Worm (Caenorhabditis elegans) whole organism, young adult: ENCODE measurements around the gene C09H5.7.

Source experiments
- F22D6.2 ChIP-seq: sonication (generic microtip); optimal IDR thresholded peaks from 2 replicates; lab custom pipeline; 2016; ENCODE audit warnings: mild to moderate bottlenecking, missing genetic modification characterization, missing compliant biosample characterization
- F52B5.7 ChIP-seq: sonication (generic microtip); optimal IDR thresholded peaks from 2 replicates; lab custom pipeline; 2016; ENCODE audit warnings: mild to moderate bottlenecking, missing genetic modification characterization, missing compliant biosample characterization
- K11D2.4 ChIP-seq: fragments of 200-800 bp; sonication (Bioruptor generic); IDR thresholded peaks from 2 replicates; pipeline ENCODE4 v1.3.6; 2022; ENCODE audit warnings: missing genetic modification reagents, missing genetic modification characterization, missing compliant biosample characterization
- Y56A3A.18 ChIP-seq: fragments of 200-800 bp; sonication (Bioruptor generic); IDR thresholded peaks from 2 replicates; pipeline ENCODE4 v1.3.6; 2022; ENCODE audit warnings: missing genetic modification reagents, missing genetic modification characterization, missing compliant biosample characterization
- ama-1 ChIP-seq, 3 experiments: fragments of 150-350 bp in 1 of 3; sonication (generic microtip) in 2 of 3; optimal IDR thresholded peaks; 2 replicates each; lab custom pipeline; 2014 to 2018; ENCODE audit warnings: missing biosample characterization in 2 of 3, missing genetic modification characterization in 2 of 3, missing genetic modification reagents in 2 of 3
- bed-1 ChIP-seq: fragments of 200-800 bp; sonication (Bioruptor generic); IDR thresholded peaks from 2 replicates; pipeline ENCODE4 v1.3.6; 2022; ENCODE audit warnings: missing genetic modification reagents, missing genetic modification characterization, missing compliant biosample characterization
- ccch-3 ChIP-seq: fragments of 200-800 bp; sonication (Bioruptor generic); optimal IDR thresholded peaks from 2 replicates; lab custom pipeline; 2018; ENCODE audit warnings: mild to moderate bottlenecking, missing genetic modification characterization, missing compliant biosample characterization
- ceh-100 ChIP-seq: fragments of 200-800 bp; sonication (Bioruptor generic); IDR thresholded peaks from 2 replicates; pipeline ENCODE4 v1.3.6; 2022; ENCODE audit warnings: missing genetic modification reagents, missing genetic modification characterization, missing compliant biosample characterization
- ceh-27 ChIP-seq: fragments of 200-800 bp; sonication (Bioruptor generic); optimal IDR thresholded peaks from 2 replicates; lab custom pipeline; 2018; ENCODE audit warnings: mild to moderate bottlenecking, missing genetic modification characterization, moderate library complexity, missing compliant biosample characterization
- dox-1 ChIP-seq: fragments of 200-800 bp; sonication (Bioruptor generic); IDR thresholded peaks from 2 replicates; pipeline ENCODE4 v1.3.6; 2022; ENCODE audit warnings: missing genetic modification reagents, missing genetic modification characterization, missing compliant biosample characterization
- dpl-1 ChIP-seq: fragments of 150-350 bp; optimal IDR thresholded peaks from 2 replicates; lab custom pipeline; 2014; ENCODE audit warnings: missing biosample characterization, missing genetic modification reagents, missing genetic modification characterization
- egl-44 ChIP-seq: fragments of 200-800 bp; sonication (Bioruptor generic); IDR thresholded peaks from 2 replicates; pipeline ENCODE4 v1.3.6; 2022; ENCODE audit warnings: missing genetic modification reagents, missing genetic modification characterization, missing compliant biosample characterization
- egrh-3 ChIP-seq: fragments of 200-800 bp; sonication (Bioruptor generic); IDR thresholded peaks from 2 replicates; pipeline ENCODE4 v1.3.6; 2022; ENCODE audit warnings: missing genetic modification reagents, missing genetic modification characterization, missing compliant biosample characterization
- ekl-4 ChIP-seq: fragments of 200-800 bp; sonication (Bioruptor generic); IDR thresholded peaks from 2 replicates; pipeline ENCODE4 v1.3.6; 2022; ENCODE audit warnings: missing genetic modification reagents, missing genetic modification characterization, missing compliant biosample characterization
- ets-4 ChIP-seq: fragments of 200-800 bp; sonication (Bioruptor generic); optimal IDR thresholded peaks from 2 replicates; lab custom pipeline; 2018; ENCODE audit warnings: mild to moderate bottlenecking, missing genetic modification characterization, missing compliant biosample characterization
- fkh-3 ChIP-seq: sonication (generic microtip); optimal IDR thresholded peaks from 2 replicates; lab custom pipeline; 2016; ENCODE audit warnings: mild to moderate bottlenecking, missing genetic modification characterization, missing compliant biosample characterization
- hlh-12 ChIP-seq: sonication (generic microtip); optimal IDR thresholded peaks from 2 replicates; lab custom pipeline; 2016; ENCODE audit warnings: missing genetic modification characterization, missing compliant biosample characterization
- hmg-1.2 ChIP-seq: fragments of 200-800 bp; sonication (Bioruptor generic); IDR thresholded peaks from 2 replicates; pipeline ENCODE4 v1.3.6; 2022; ENCODE audit warnings: missing genetic modification reagents, missing genetic modification characterization, missing compliant biosample characterization
- hrde-1 ChIP-seq: sonication (generic microtip); optimal IDR thresholded peaks from 2 replicates; lab custom pipeline; 2016; ENCODE audit warnings: missing genetic modification characterization, mild to moderate bottlenecking, missing compliant biosample characterization, moderate library complexity, missing genotype, missing genetic modification reagents, borderline replicate concordance
- hsf-1 ChIP-seq: fragments of 200-800 bp; sonication (Bioruptor generic); IDR thresholded peaks from 2 replicates; pipeline ENCODE4 v1.3.6; 2022; ENCODE audit warnings: missing genetic modification reagents, missing genetic modification characterization, missing compliant biosample characterization
- lin-40 ChIP-seq: sonication (generic microtip); optimal IDR thresholded peaks from 2 replicates; lab custom pipeline; 2016; ENCODE audit warnings: missing genetic modification characterization, mild to moderate bottlenecking, missing compliant biosample characterization, missing genotype, missing genetic modification reagents
- lin-54 ChIP-seq: fragments of 200-800 bp; sonication (Bioruptor generic); optimal IDR thresholded peaks from 2 replicates; lab custom pipeline; 2018; ENCODE audit warnings: mild to moderate bottlenecking, missing genetic modification characterization, missing compliant biosample characterization
- mes-4 ChIP-seq: sonication (generic microtip); optimal IDR thresholded peaks from 2 replicates; lab custom pipeline; 2016; ENCODE audit warnings: missing genotype, missing genetic modification characterization, missing compliant biosample characterization
- nhr-120 ChIP-seq: fragments of 200-800 bp; sonication (Bioruptor generic); IDR thresholded peaks from 2 replicates; pipeline ENCODE4 v1.3.6; 2022; ENCODE audit warnings: missing genetic modification characterization, missing compliant biosample characterization
- pbrm-1 ChIP-seq: fragments of 200-800 bp; sonication (Bioruptor generic); IDR thresholded peaks from 2 replicates; pipeline ENCODE4 v1.3.6; 2022; ENCODE audit warnings: missing genetic modification reagents, missing genetic modification characterization, missing compliant biosample characterization
- rec-8 ChIP-seq, 2 experiments: sonication (generic microtip); optimal IDR thresholded peaks; 2 replicates each; lab custom pipeline; 2016; ENCODE audit warnings: mild to moderate bottlenecking in 2 of 2, missing genetic modification characterization in 2 of 2, missing genetic modification reagents in 2 of 2, missing genotype in 2 of 2, missing biosample characterization in 1 of 2, missing compliant biosample characterization in 1 of 2, moderate library complexity in 1 of 2
- repo-1 ChIP-seq: sonication (generic microtip); optimal IDR thresholded peaks from 2 replicates; lab custom pipeline; 2017; ENCODE audit warnings: mild to moderate bottlenecking, missing genetic modification characterization, missing compliant biosample characterization
- sdz-38 ChIP-seq: sonication (generic microtip); optimal IDR thresholded peaks from 2 replicates; lab custom pipeline; 2016; ENCODE audit warnings: missing genotype, missing genetic modification characterization, missing compliant biosample characterization
- sptf-2 ChIP-seq: fragments of 200-800 bp; sonication (Bioruptor generic); optimal IDR thresholded peaks from 2 replicates; lab custom pipeline; 2018; ENCODE audit warnings: mild to moderate bottlenecking, missing genetic modification characterization, missing compliant biosample characterization
- tbp1 ChIP-seq: fragments of 200-800 bp; sonication (Bioruptor generic); optimal IDR thresholded peaks from 2 replicates; lab custom pipeline; 2018; ENCODE audit warnings: mild to moderate bottlenecking, missing genetic modification characterization, missing compliant biosample characterization
- xnd-1 ChIP-seq: sonication (generic microtip); optimal IDR thresholded peaks from 2 replicates; lab custom pipeline; 2016; ENCODE audit warnings: missing genotype, missing genetic modification reagents, missing genetic modification characterization, missing compliant biosample characterization
- ztf-28 ChIP-seq: fragments of 200-800 bp; sonication (Bioruptor generic); IDR thresholded peaks from 2 replicates; pipeline ENCODE4 v1.3.6; 2022; ENCODE audit warnings: missing genetic modification reagents, missing genetic modification characterization, missing compliant biosample characterization

The C09H5.7 gene

DNA sequence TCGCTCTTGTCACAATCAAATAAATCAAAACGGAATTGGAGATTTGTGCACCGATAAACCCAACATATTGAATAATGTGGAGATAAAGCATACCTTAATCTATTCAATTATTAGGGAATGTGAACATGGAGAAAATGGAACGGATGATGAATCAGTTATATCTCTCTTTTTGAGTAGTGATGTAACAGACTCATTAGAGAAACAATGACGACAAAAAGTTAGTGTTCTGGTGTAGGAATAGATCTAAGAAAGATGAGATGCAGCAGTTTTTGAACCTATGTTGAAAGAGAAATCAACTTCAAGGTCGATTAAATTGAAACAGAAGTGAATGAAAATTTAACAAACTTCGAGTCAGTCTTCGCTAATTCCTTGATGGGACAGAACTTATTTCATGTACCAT lies 10.3 kb upstream of the C09H5.7 start, which contains the start of gene str-146:
Gene str-146, minus strand, starts transcription at position 101 of the 400 bp plus-strand sequence.
- TF ChIP-seq lin-54 (no peak), nhr-120 (GFP tag; lab: Robert Waterston, UW) (no peak), sdz-38 (tag; lab: Kevin White, UChicago) (no peak)
- TF ChIP-seq, all 124 proteins: peak for 0

- no peak for TF ChIP-seq hlh-12 (tag; lab: Kevin White, UChicago)
- no peak for TF ChIP-seq rec-8 (tag; optimal IDR thresholded peaks at IDR 0.05; lab: Kevin White, UChicago)
- TF ChIP-seq, all 124 proteins: peak for 0
Measured at ce11 chrV:8092385-8092784, 7.3 kb upstream of the C09H5.7 start, which contains the start of gene str-129. Gene str-129 (minus strand): TSS chrV:8092485.

DNA sequence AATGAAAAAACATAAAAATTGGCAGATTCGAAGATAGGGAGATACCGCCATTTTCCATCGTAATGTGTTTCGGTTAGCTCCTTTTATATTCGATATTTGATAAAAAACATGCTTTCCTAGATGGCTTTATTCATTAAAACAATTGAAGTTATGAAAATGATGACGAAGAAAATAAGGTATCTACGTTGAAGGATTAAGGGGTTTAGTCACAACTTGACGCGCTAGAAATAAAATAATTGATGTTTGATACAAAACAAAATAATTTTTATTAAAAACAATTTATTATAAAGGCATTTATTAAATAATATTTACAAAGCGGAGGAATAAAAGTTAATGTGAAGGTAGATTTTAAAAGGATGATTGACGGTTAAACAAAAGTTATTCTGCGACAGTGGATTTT lies 5.6 kb upstream of the C09H5.7 start, which contains the start of gene str-130:
Gene str-130, minus strand, starts transcription at position 101 of the 400 bp plus-strand sequence.
- no peak for TF ChIP-seq ccch-3 (GFP tag; lab: Kevin White, UChicago)
- TF ChIP-seq Y56A3A.18, result no peak
- no peak for TF ChIP-seq F22D6.2 (tag; lab: Kevin White, UChicago)

DNA sequence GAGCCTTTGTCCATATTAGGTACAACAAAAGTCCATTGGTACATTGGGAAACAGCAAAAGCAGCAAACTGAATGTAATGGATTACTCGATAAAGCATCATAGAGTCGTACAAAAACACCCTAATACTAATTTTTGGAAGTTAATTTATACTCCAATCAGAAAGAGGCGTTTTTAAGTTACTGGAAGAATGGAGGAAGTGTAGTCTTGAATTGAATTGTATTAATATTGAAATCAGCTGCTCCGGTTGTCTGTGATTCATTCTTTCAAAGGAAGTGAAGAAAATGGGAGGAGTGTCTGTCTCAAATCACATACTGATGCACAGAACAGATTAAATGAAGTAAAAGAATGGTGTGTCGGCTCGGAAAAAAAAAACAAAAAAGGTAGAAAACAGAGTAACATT lies 3.5 kb downstream of the C09H5.7 start, which contains the start of gene str-131:
Gene str-131, minus strand, starts transcription at position 101 of the 400 bp plus-strand sequence.
- no peak for TF ChIP-seq dpl-1
- TF ChIP-seq nhr-120 (GFP tag; lab: Robert Waterston, UW), result no peak
- no peak for TF ChIP-seq repo-1 (tag; lab: Kevin White, UChicago)
- no peak for TF ChIP-seq K11D2.4 (GFP tag; lab: Robert Waterston, UW)
- TF ChIP-seq egl-44 (GFP tag; lab: Robert Waterston, UW), result no peak
- no peak for TF ChIP-seq dox-1 (GFP tag; lab: Robert Waterston, UW)
- TF ChIP-seq ceh-100 (GFP tag; lab: Robert Waterston, UW), result no peak
- no peak for TF ChIP-seq sptf-2 (GFP tag; lab: Kevin White, UChicago)
- TF ChIP-seq hrde-1, result no peak
- no peak for TF ChIP-seq bed-1 (GFP tag; lab: Robert Waterston, UW)
- TF ChIP-seq egrh-3 (GFP tag; lab: Robert Waterston, UW), result no peak
- TF ChIP-seq ets-4 (GFP tag; lab: Kevin White, UChicago), result no peak
- TF ChIP-seq ama-1 (optimal IDR thresholded peaks at IDR 0.05; lab: Kevin White, UChicago), result no peak
- no peak for TF ChIP-seq ama-1 (GFP tag; optimal IDR thresholded peaks at IDR 0.05; lab: Kevin White, UChicago)
- TF ChIP-seq mes-4 (tag; lab: Kevin White, UChicago), result no peak
- no peak for TF ChIP-seq hlh-12 (tag; lab: Kevin White, UChicago)
- TF ChIP-seq fkh-3 (tag; lab: Kevin White, UChicago), result no peak
- TF ChIP-seq ztf-28, result no peak
- TF ChIP-seq, all 124 proteins: peak for 0

DNA sequence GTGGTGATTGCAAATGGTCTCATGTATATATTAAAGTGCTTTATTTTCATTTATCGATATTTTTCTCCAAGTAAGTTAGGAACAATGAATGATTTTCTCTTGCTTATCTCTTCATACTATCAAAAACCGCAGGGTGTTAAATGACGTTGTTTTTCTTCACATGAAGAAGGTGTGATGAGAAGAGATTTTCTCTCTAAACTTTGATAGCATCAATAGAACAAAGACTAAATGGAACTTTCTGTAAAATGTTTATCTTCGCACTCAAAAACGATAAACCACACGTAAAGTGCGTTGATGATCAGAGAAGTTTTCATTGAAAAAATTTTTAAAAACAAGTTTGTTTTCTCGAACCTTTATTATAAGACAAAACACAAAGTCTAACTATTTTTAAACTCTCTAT lies 5.2 kb downstream of the C09H5.7 start:
- TF ChIP-seq pbrm-1, result no peak
- TF ChIP-seq F52B5.7 (tag; lab: Kevin White, UChicago), result no peak
- TF ChIP-seq xnd-1, result no peak
- no peak for TF ChIP-seq lin-40 (tag; lab: Kevin White, UChicago)
- TF ChIP-seq tbp1 (GFP tag; lab: Kevin White, UChicago), result no peak

- TF ChIP-seq hmg-1.2 (GFP tag; lab: Robert Waterston, UW), result no peak
- no peak for TF ChIP-seq ceh-27 (GFP tag; lab: Kevin White, UChicago)
- TF ChIP-seq ekl-4, result no peak
- TF ChIP-seq lin-40 (tag; lab: Kevin White, UChicago), result no peak
- TF ChIP-seq hsf-1 (GFP tag; lab: Robert Waterston, UW), result no peak
Measured at ce11 chrV:8075712-8076111, 9.3 kb downstream of the C09H5.7 start, which contains the start of gene catp-3. Gene catp-3 (plus strand): TSS chrV:8076012.
